Worm (Caenorhabditis elegans) whole organism, young adult: Measurements from ENCODE around the gene Y25C1A.7.

Experiments used
- B0019.2 ChIP-seq: fragments of 200-800 bp; sonication (Bioruptor generic); conservative IDR thresholded peaks from 2 replicates; pipeline ENCODE4 v1.3.6; 2022; ENCODE audit warnings: missing genetic modification reagents, missing genetic modification characterization, missing compliant biosample characterization
- C06A6.2 ChIP-seq: fragments of 200-800 bp; sonication (Bioruptor generic); conservative IDR thresholded peaks from 2 replicates; pipeline ENCODE4 v1.3.6; 2022; ENCODE audit warnings: missing genetic modification characterization, missing compliant biosample characterization
- C17E4.6 ChIP-seq: fragments of 200-800 bp; sonication (Bioruptor generic); IDR thresholded peaks from 2 replicates; pipeline ENCODE4 v1.3.6; 2022; ENCODE audit warnings: missing genetic modification reagents, missing genetic modification characterization, missing compliant biosample characterization
- F22D6.2 ChIP-seq: sonication (generic microtip); optimal IDR thresholded peaks from 2 replicates; lab custom pipeline; 2016; ENCODE audit warnings: mild to moderate bottlenecking, missing genetic modification characterization, missing compliant biosample characterization
- F49E8.2 ChIP-seq: sonication (generic microtip); optimal IDR thresholded peaks from 3 replicates; lab custom pipeline; 2017; ENCODE audit warnings: missing genetic modification characterization, mild to moderate bottlenecking, missing compliant biosample characterization, antibody characterized with exemption, moderate library complexity; ENCODE audit not compliant: insufficient read depth
- F52B5.7 ChIP-seq: sonication (generic microtip); optimal IDR thresholded peaks from 2 replicates; lab custom pipeline; 2016; ENCODE audit warnings: mild to moderate bottlenecking, missing genetic modification characterization, missing compliant biosample characterization
- F57A8.1 ChIP-seq: fragments of 200-800 bp; sonication (Bioruptor generic); optimal IDR thresholded peaks from 2 replicates; lab custom pipeline; 2018; ENCODE audit warnings: mild to moderate bottlenecking, missing genetic modification characterization, moderate library complexity, missing compliant biosample characterization
- K12H6.12 ChIP-seq: fragments of 200-800 bp; sonication (Bioruptor generic); optimal IDR thresholded peaks from 2 replicates; lab custom pipeline; 2018; ENCODE audit warnings: mild to moderate bottlenecking, missing genetic modification characterization, missing compliant biosample characterization
- Y53F4B.3 ChIP-seq: fragments of 200-800 bp; sonication (Bioruptor generic); IDR thresholded peaks from 2 replicates; pipeline ENCODE4 v1.3.6; 2022; ENCODE audit warnings: missing genetic modification reagents, missing genetic modification characterization, missing compliant biosample characterization
- Y95B8A.8 ChIP-seq: fragments of 200-800 bp; sonication (Bioruptor generic); IDR thresholded peaks from 2 replicates; pipeline ENCODE4 v1.3.6; 2022; ENCODE audit warnings: missing genetic modification reagents, missing genetic modification characterization, missing compliant biosample characterization
- akir-1 ChIP-seq: fragments of 200-800 bp; sonication (Bioruptor generic); optimal IDR thresholded peaks from 2 replicates; lab custom pipeline; 2018; ENCODE audit warnings: mild to moderate bottlenecking, missing genetic modification characterization, moderate library complexity, missing compliant biosample characterization
- aptf-2 ChIP-seq: fragments of 200-800 bp; sonication (Bioruptor generic); conservative IDR thresholded peaks from 2 replicates; pipeline ENCODE4 v1.3.6; 2022; ENCODE audit warnings: missing genetic modification reagents, missing genetic modification characterization, missing compliant biosample characterization
- athp-1 ChIP-seq: sonication (generic microtip); optimal IDR thresholded peaks from 2 replicates; lab custom pipeline; 2017; ENCODE audit warnings: mild to moderate bottlenecking, missing genetic modification characterization, missing compliant biosample characterization
- attf-5 ChIP-seq: fragments of 200-800 bp; sonication (Bioruptor generic); optimal IDR thresholded peaks from 2 replicates; lab custom pipeline; 2018; ENCODE audit warnings: mild to moderate bottlenecking, missing genetic modification characterization, missing compliant biosample characterization
- attf-6 ChIP-seq: fragments of 200-800 bp; sonication (Bioruptor generic); IDR thresholded peaks from 2 replicates; pipeline ENCODE4 v1.3.6; 2022; ENCODE audit warnings: missing genetic modification reagents, missing genetic modification characterization, missing compliant biosample characterization
- bed-1 ChIP-seq: fragments of 200-800 bp; sonication (Bioruptor generic); IDR thresholded peaks from 2 replicates; pipeline ENCODE4 v1.3.6; 2022; ENCODE audit warnings: missing genetic modification reagents, missing genetic modification characterization, missing compliant biosample characterization
- ceh-100 ChIP-seq: fragments of 200-800 bp; sonication (Bioruptor generic); IDR thresholded peaks from 2 replicates; pipeline ENCODE4 v1.3.6; 2022; ENCODE audit warnings: missing genetic modification reagents, missing genetic modification characterization, missing compliant biosample characterization
- chd-7 ChIP-seq: sonication (generic microtip); optimal IDR thresholded peaks from 2 replicates; lab custom pipeline; 2016; ENCODE audit warnings: mild to moderate bottlenecking, missing genetic modification characterization, moderate library complexity, missing compliant biosample characterization
- die-1 ChIP-seq: sonication (generic microtip); optimal IDR thresholded peaks from 2 replicates; lab custom pipeline; 2016; ENCODE audit warnings: missing genotype, mild to moderate bottlenecking, missing genetic modification characterization, missing compliant biosample characterization
- hlh-12 ChIP-seq: sonication (generic microtip); optimal IDR thresholded peaks from 2 replicates; lab custom pipeline; 2016; ENCODE audit warnings: missing genetic modification characterization, missing compliant biosample characterization
- hrde-1 ChIP-seq: sonication (generic microtip); optimal IDR thresholded peaks from 2 replicates; lab custom pipeline; 2016; ENCODE audit warnings: missing genetic modification characterization, mild to moderate bottlenecking, missing compliant biosample characterization, moderate library complexity, missing genotype, missing genetic modification reagents, borderline replicate concordance
- lag-1 ChIP-seq: fragments of 200-800 bp; sonication (Bioruptor generic); IDR thresholded peaks from 2 replicates; pipeline ENCODE4 v1.3.6; 2022; ENCODE audit warnings: missing genetic modification reagents, missing genetic modification characterization, missing compliant biosample characterization
- let-607 ChIP-seq, 2 experiments: fragments of 200-800 bp in 1 of 2; sonication (Bioruptor generic) in 1 of 2; sonication (generic microtip) in 1 of 2; optimal IDR thresholded peaks; 2 replicates each; lab custom pipeline; 2016 to 2018; ENCODE audit warnings: mild to moderate bottlenecking in 2 of 2, missing compliant biosample characterization in 2 of 2, missing genetic modification characterization in 2 of 2, moderate library complexity in 2 of 2, missing genotype in 1 of 2
- lin-35 ChIP-seq, 3 experiments: fragments of 150-350 bp in 2 of 3; sonication (generic microtip) in 1 of 3; optimal IDR thresholded peaks; 2 replicates each; lab custom pipeline; 2014 to 2018; ENCODE audit warnings: missing biosample characterization in 3 of 3, missing genetic modification characterization in 3 of 3, missing genetic modification reagents in 3 of 3
- lsl-1 ChIP-seq: fragments of 200-800 bp; sonication (Bioruptor generic); optimal IDR thresholded peaks from 2 replicates; lab custom pipeline; 2018; ENCODE audit warnings: mild to moderate bottlenecking, missing genetic modification characterization, moderate library complexity, missing compliant biosample characterization
- lsy-27 ChIP-seq: sonication (generic microtip); optimal IDR thresholded peaks from 2 replicates; lab custom pipeline; 2017; ENCODE audit warnings: missing genetic modification characterization, mild to moderate bottlenecking, missing compliant biosample characterization, antibody characterized with exemption, missing genotype, borderline replicate concordance; ENCODE audit not compliant: insufficient read depth
- madf-8 ChIP-seq: fragments of 200-800 bp; sonication (Bioruptor generic); conservative IDR thresholded peaks from 2 replicates; pipeline ENCODE4 v1.3.6; 2022; ENCODE audit warnings: missing genetic modification reagents, missing genetic modification characterization, missing compliant biosample characterization
- mcd-1 ChIP-seq: fragments of 200-800 bp; sonication (Bioruptor generic); IDR thresholded peaks from 2 replicates; pipeline ENCODE4 v1.3.6; 2022; ENCODE audit warnings: missing genetic modification reagents, missing genetic modification characterization, missing compliant biosample characterization
- mel-28 ChIP-seq: sonication (generic microtip); optimal IDR thresholded peaks from 2 replicates; lab custom pipeline; 2016; ENCODE audit warnings: borderline replicate concordance, mild to moderate bottlenecking, missing genetic modification characterization, missing compliant biosample characterization
- nfya-1 ChIP-seq: sonication (generic microtip); optimal IDR thresholded peaks from 2 replicates; lab custom pipeline; 2017; ENCODE audit warnings: antibody characterized with exemption, missing compliant biosample characterization, missing genetic modification characterization, borderline replicate concordance; ENCODE audit not compliant: insufficient read depth
- nhr-27 ChIP-seq: fragments of 200-800 bp; sonication (Bioruptor generic); optimal IDR thresholded peaks from 2 replicates; lab custom pipeline; 2018; ENCODE audit warnings: mild to moderate bottlenecking, missing genetic modification characterization, moderate library complexity, missing compliant biosample characterization
- rec-8 ChIP-seq, 2 experiments: sonication (generic microtip); optimal IDR thresholded peaks; 2 replicates each; lab custom pipeline; 2016; ENCODE audit warnings: mild to moderate bottlenecking in 2 of 2, missing genetic modification characterization in 2 of 2, missing genetic modification reagents in 2 of 2, missing genotype in 2 of 2, missing biosample characterization in 1 of 2, missing compliant biosample characterization in 1 of 2, moderate library complexity in 1 of 2
- repo-1 ChIP-seq: sonication (generic microtip); optimal IDR thresholded peaks from 2 replicates; lab custom pipeline; 2017; ENCODE audit warnings: mild to moderate bottlenecking, missing genetic modification characterization, missing compliant biosample characterization
- snpc-1.3 ChIP-seq: sonication (generic microtip); optimal IDR thresholded peaks from 2 replicates; lab custom pipeline; 2017; ENCODE audit warnings: missing genetic modification characterization, mild to moderate bottlenecking, missing compliant biosample characterization, antibody characterized with exemption, moderate library complexity, missing genotype, missing genetic modification reagents; ENCODE audit not compliant: insufficient read depth
- somi-1 ChIP-seq: fragments of 200-800 bp; sonication (Bioruptor generic); optimal IDR thresholded peaks from 2 replicates; lab custom pipeline; 2018; ENCODE audit warnings: mild to moderate bottlenecking, missing genetic modification characterization, missing compliant biosample characterization
- sptf-2 ChIP-seq: fragments of 200-800 bp; sonication (Bioruptor generic); optimal IDR thresholded peaks from 2 replicates; lab custom pipeline; 2018; ENCODE audit warnings: mild to moderate bottlenecking, missing genetic modification characterization, missing compliant biosample characterization
- tlf-1 ChIP-seq: fragments of 200-800 bp; sonication (Bioruptor generic); optimal IDR thresholded peaks from 2 replicates; lab custom pipeline; 2018; ENCODE audit warnings: mild to moderate bottlenecking, missing genetic modification characterization, missing compliant biosample characterization
- unc-130 ChIP-seq: sonication (generic microtip); optimal IDR thresholded peaks from 2 replicates; lab custom pipeline; 2016; ENCODE audit warnings: missing genetic modification reagents, missing genetic modification characterization, missing compliant biosample characterization
- zfh-2 ChIP-seq: fragments of 200-800 bp; sonication (Bioruptor generic); conservative IDR thresholded peaks from 2 replicates; pipeline ENCODE4 v1.3.6; 2022; ENCODE audit warnings: missing genetic modification reagents, missing genetic modification characterization, missing compliant biosample characterization
- zim-3 ChIP-seq: sonication (generic microtip); optimal IDR thresholded peaks from 2 replicates; lab custom pipeline; 2017; ENCODE audit warnings: mild to moderate bottlenecking, missing genetic modification characterization, moderate library complexity, missing compliant biosample characterization
- ztf-18 ChIP-seq: sonication (generic microtip); optimal IDR thresholded peaks from 2 replicates; lab custom pipeline; 2016; ENCODE audit warnings: missing genotype, mild to moderate bottlenecking, missing genetic modification characterization, missing compliant biosample characterization
- ztf-25 ChIP-seq: fragments of 200-800 bp; sonication (Bioruptor generic); IDR thresholded peaks from 2 replicates; pipeline ENCODE4 v1.3.6; 2022; ENCODE audit warnings: missing genetic modification reagents, missing genetic modification characterization, missing compliant biosample characterization
- ztf-26 ChIP-seq: sonication (generic microtip); optimal IDR thresholded peaks from 2 replicates; lab custom pipeline; 2017; ENCODE audit warnings: missing genetic modification characterization, missing compliant biosample characterization
- ztf-6 ChIP-seq: fragments of 200-800 bp; sonication (Bioruptor generic); IDR thresholded peaks from 2 replicates; pipeline ENCODE4 v1.3.6; 2022; ENCODE audit warnings: missing genetic modification reagents, missing genetic modification characterization, missing compliant biosample characterization

Gene Y25C1A.7

ce11 chrII:3087134-3087533, 16.3 kb upstream of the Y25C1A.7 start:
- no peak for TF ChIP-seq ztf-26
- TF ChIP-seq zfh-2, result peak; percentile 67
- no peak for TF ChIP-seq die-1 (tag; lab: Kevin White, UChicago)
- TF ChIP-seq F52B5.7 (tag; lab: Kevin White, UChicago), result no peak
- TF ChIP-seq C17E4.6, result no peak

ce11 chrII:3078496-3078895, 7.6 kb upstream of the Y25C1A.7 start, which contains the start of gene copb-1:
TSS of gene copb-1 (plus strand) at chrII:3078796.
- TF ChIP-seq snpc-1.3 (no peak), athp-1 (tag; lab: Kevin White, UChicago) (no peak), tlf-1 (GFP tag; lab: Kevin White, UChicago) (no peak), somi-1 (no peak), B0019.2 (GFP tag; lab: Robert Waterston, UW) (no peak), aptf-2 (GFP tag; lab: Robert Waterston, UW) (no peak), lsl-1 (GFP tag; lab: Kevin White, UChicago) (no peak), sptf-2 (GFP tag; lab: Kevin White, UChicago) (no peak), bed-1 (GFP tag; lab: Robert Waterston, UW) (no peak), lin-35 (GFP tag; optimal IDR thresholded peaks at IDR 0.05; lab: Kevin White, UChicago) (no peak), C17E4.6 (no peak), akir-1 (no peak), madf-8 (GFP tag; lab: Robert Waterston, UW) (no peak)
- TF ChIP-seq, all 124 proteins: peak for 0

ce11 chrII:3076915-3077314, 6.1 kb upstream of the Y25C1A.7 start, which contains the start of gene Y25C1A.8:
TSS of gene Y25C1A.8 (minus strand) at chrII:3076959.
- TF ChIP-seq lsy-27, result no peak
- TF ChIP-seq mel-28 (tag; lab: Kevin White, UChicago), result peak; percentile 58
- no peak for TF ChIP-seq F57A8.1 (GFP tag; lab: Kevin White, UChicago)
- TF ChIP-seq attf-6 (GFP tag; lab: Robert Waterston, UW), result no peak
- no peak for TF ChIP-seq ztf-6 (GFP tag; lab: Robert Waterston, UW)
- peak; percentile 91 for TF ChIP-seq repo-1 (tag; lab: Kevin White, UChicago)
- TF ChIP-seq athp-1 (tag; lab: Kevin White, UChicago), result peak; percentile 62
- TF ChIP-seq unc-130, result no peak
- TF ChIP-seq F49E8.2, result peak; percentile 70
- peak; percentile 97 to 98 for TF ChIP-seq let-607 (tag; optimal IDR thresholded peaks at IDR 0.05; lab: Kevin White, UChicago)
- TF ChIP-seq hlh-12 (tag; lab: Kevin White, UChicago), result no peak
- peak; percentile 70 for TF ChIP-seq F22D6.2 (tag; lab: Kevin White, UChicago)
- no peak for TF ChIP-seq chd-7 (tag; lab: Kevin White, UChicago)
- no peak for TF ChIP-seq tlf-1 (GFP tag; lab: Kevin White, UChicago)
- no peak for TF ChIP-seq Y53F4B.3 (GFP tag; lab: Robert Waterston, UW)
- no peak for TF ChIP-seq nhr-27 (tag; lab: Kevin White, UChicago)
- no peak for TF ChIP-seq nfya-1 (tag; lab: Kevin White, UChicago)
- peak; percentile 53 for TF ChIP-seq zim-3 (tag; lab: Kevin White, UChicago)
- no peak for TF ChIP-seq lag-1 (GFP tag; lab: Robert Waterston, UW)
- TF ChIP-seq attf-5, result peak; percentile 83
- TF ChIP-seq rec-8 (tag; optimal IDR thresholded peaks at IDR 0.05; lab: Kevin White, UChicago), result no peak
- no peak; the same call in 1 of the 2 replicates for TF ChIP-seq C17E4.6
- TF ChIP-seq ceh-100 (GFP tag; lab: Robert Waterston, UW), result peak; percentile 83
- no peak for TF ChIP-seq ztf-25 (GFP tag; lab: Robert Waterston, UW)
- peak; percentile 52 for TF ChIP-seq ztf-18 (tag; lab: Kevin White, UChicago)
- TF ChIP-seq hrde-1, result no peak
- TF ChIP-seq mcd-1, result peak; percentile 92
- peak; percentile 60; the same call in 1 of the 2 replicates for TF ChIP-seq C06A6.2 (GFP tag; lab: Robert Waterston, UW)
- peak; percentile 70 for TF ChIP-seq K12H6.12 (tag; lab: Kevin White, UChicago)
- TF ChIP-seq lin-35 (GFP tag; optimal IDR thresholded peaks at IDR 0.05; lab: Kevin White, UChicago), result peak; percentile 3 to 90 (median 71)
- TF ChIP-seq Y95B8A.8 (GFP tag; lab: Robert Waterston, UW), result no peak; the same call in none of the 2 replicates
